Fruit fly (Drosophila melanogaster): ENCODE measurements around the gene CG17294.
A peak's percentile ranks its signal among the peaks of the same experiment; 100 is the strongest.

CG17294 gene

DNA sequence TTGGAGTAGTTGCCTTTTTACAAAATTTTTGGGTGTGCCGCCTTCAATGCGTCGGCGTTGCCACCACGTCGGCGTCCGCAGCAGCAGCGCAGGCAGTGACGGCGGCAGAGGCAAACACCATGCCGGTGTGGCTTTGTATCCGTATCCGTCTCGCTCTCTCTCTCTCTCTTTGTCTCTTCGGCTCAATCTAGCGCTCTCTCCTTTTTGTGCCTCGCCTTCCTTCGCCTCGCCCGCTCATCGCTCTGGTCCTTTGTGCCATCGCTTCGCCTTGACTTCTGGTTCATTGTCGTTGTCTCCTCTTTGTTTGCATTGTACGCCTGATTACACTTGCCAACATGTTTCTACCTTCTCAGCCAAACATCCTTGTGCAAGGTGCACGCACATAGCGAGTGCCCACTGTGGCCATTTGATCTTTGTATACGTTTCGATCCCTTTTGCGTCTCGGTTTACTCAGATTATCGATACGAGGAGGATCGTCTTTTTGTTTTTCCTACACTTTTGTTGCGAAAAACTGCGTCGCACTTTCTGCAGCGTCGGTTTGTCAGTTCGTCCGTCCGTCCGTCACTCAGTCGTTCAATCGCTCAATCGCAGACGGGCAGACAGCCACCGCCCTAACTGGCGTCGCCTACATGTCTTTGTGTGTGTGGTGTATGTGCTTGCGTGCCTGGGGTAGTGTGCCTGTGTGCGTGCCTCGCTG, 39.7 kb downstream of the CG17294 start:
- TF ChIP-seq CG8478 (optimal IDR thresholded peaks at IDR 0.05) (no peak), Dll (optimal IDR thresholded peaks at IDR 0.05) (peak; percentile 53), pan (optimal IDR thresholded peaks at IDR 0.05) (no peak)

DNA sequence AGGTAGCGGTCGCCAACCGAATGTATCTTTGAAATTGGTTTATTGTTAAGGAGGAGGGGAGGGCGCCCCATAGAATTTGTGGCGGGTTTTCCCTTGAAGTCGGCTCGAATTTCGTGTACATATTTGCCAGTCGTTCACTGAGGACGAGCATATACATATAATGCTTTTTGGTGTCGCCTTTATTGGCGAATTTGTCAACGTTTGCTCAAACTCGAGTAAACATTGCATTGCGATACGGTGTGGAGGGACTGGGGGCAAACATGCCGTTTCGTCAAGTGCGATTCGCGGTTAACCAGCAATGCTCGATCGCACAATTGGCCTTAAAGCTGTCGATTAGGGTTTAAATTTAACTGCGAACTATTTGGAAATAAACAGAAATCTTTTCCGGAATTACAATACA, 40.7 kb downstream of the CG17294 start:
- no peak for TF ChIP-seq psq (optimal IDR thresholded peaks at IDR 0.05)
- TF ChIP-seq Dll (optimal IDR thresholded peaks at IDR 0.05) = no peak
- TF ChIP-seq usp (GFP tag; optimal IDR thresholded peaks at IDR 0.05) = no peak
- no peak for TF ChIP-seq pan (optimal IDR thresholded peaks at IDR 0.05)
- TF ChIP-seq EcR (GFP tag; optimal IDR thresholded peaks at IDR 0.05) = no peak
- no peak for TF ChIP-seq CG8478 (optimal IDR thresholded peaks at IDR 0.05)

DNA sequence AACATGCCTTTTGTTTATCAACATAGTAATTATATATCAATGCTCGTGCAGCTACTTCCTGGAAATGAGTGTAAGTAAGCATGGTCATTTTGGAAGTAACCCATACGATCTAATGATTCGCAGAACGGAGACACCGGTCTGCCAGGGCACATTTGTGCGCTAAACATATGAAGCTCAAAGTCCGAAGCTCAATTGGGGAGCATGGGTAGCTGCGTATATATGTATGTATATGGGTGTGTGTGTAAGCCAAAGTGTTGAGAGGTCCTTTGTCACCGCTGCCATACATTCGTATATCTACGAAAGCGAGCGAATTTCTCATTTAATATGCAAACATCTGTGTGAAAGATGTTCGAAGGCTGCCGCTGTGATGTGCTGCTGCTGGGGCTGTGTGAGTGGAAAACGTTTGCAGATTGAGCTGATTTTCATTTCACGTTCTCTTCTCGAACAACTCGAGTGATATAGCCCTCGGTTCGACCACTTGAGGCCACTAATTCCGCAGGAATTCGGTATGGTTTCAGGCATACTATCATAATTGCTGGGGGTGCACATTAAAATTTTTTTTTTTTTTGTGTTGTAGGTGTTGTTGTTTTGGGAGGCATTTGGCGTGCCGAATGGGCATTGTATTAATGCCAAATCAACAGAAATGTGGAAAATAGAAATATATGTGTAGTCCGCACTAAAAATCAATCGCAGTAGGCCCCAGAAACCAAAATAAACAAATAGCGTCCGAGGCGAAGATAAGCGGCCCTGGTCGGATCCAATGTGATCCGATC, 41.5 kb downstream of the CG17294 start:
- TF ChIP-seq psq (optimal IDR thresholded peaks at IDR 0.05) = no peak
- TF ChIP-seq EcR (GFP tag; optimal IDR thresholded peaks at IDR 0.05) = no peak
- no peak for TF ChIP-seq pan (optimal IDR thresholded peaks at IDR 0.05)
- TF ChIP-seq CG8478 (optimal IDR thresholded peaks at IDR 0.05) = no peak
- TF ChIP-seq Dll (optimal IDR thresholded peaks at IDR 0.05) = no peak
- no peak for TF ChIP-seq usp (GFP tag; optimal IDR thresholded peaks at IDR 0.05)

DNA sequence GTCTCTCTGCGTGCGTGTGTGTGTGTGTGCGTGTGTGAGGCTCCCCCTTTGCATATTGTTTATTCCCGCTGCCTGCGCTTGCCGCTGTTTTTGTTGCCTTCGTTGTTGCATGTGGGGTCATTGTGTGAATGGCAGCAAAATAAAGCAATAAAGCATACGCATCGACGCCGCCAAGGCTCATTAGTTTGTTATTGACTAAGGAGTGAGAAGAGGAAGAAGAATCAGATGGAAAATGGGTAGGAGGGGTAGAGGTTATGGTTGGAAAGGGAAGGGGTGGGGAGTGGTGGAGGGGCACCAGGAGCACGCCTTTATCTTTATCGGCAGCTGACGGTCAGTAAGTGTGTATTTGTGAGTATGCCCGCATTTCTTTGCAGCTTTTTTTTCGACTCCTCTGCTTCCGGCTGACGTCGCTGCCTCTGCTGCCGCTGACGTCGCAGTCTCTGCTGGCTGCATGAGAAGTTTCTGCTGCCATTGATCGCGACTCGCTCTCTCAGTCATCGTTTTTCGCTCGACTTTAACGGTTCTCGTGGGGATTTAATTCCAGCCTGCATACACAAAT, 42.6 kb downstream of the CG17294 start:
- TF ChIP-seq psq (optimal IDR thresholded peaks at IDR 0.05) (no peak), usp (GFP tag; optimal IDR thresholded peaks at IDR 0.05) (no peak), EcR (GFP tag; optimal IDR thresholded peaks at IDR 0.05) (peak in 1 of 2 experiments; percentile 51), Dll (optimal IDR thresholded peaks at IDR 0.05) (no peak)

DNA sequence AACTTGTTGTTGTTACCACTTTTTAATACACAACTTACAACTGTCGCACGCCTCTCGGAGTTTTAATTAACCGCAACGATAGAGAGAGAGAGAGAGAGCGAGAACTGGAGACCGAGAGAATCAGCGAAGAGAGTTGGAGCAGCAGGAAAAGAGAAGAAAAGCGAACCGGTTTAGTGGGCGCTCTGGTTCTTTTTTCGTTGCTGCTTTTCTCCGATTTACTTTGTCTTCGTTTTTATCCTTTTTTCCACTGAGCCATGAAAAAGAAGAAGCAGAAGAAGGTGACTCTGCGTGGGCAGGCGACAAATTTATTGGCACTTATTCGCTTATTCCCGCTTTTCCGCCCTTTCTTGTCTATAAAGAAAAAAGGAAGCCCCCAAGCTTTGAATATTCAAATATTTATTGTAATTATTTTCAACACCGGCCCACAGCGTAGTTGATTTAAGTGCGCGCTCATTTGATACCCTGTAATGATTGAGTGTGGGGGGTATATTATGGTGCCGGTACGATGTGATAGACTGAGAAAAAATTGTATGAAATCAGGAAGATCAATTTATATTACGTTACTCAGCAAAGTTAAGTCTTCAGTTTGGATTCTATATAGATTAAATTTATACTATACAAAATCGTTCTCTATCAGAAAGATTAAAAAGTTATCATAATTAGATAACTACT, 43.6 kb downstream of the CG17294 start:
- TF ChIP-seq EcR (GFP tag; optimal IDR thresholded peaks at IDR 0.05) (no peak), pan (optimal IDR thresholded peaks at IDR 0.05) (peak; percentile 58)

DNA sequence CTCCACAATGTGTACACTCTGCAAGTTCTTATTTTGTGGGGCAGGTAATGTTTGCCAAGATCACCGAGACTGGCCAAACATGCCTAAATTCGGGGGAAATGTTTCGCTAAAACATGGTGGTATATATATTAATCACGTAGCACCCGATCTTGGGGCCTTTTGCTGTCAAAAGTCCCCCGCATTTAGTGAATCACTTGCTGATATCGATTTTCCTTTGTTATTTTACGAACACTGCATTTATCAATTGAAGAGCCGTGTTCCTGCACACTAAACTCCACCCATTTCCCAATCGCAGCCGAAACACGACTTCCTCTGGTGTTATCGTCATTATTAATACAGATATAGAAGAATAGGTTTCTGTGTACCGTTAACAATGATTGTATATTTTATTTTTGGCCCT, 44.9 kb downstream of the CG17294 start:
- TF ChIP-seq EcR (GFP tag; optimal IDR thresholded peaks at IDR 0.05) = no peak
- no peak for TF ChIP-seq psq (optimal IDR thresholded peaks at IDR 0.05)
- no peak for TF ChIP-seq usp (GFP tag; optimal IDR thresholded peaks at IDR 0.05)
- TF ChIP-seq CG8478 (optimal IDR thresholded peaks at IDR 0.05) = no peak
- TF ChIP-seq pan (optimal IDR thresholded peaks at IDR 0.05) = no peak
- TF ChIP-seq Dll (optimal IDR thresholded peaks at IDR 0.05) = no peak

DNA sequence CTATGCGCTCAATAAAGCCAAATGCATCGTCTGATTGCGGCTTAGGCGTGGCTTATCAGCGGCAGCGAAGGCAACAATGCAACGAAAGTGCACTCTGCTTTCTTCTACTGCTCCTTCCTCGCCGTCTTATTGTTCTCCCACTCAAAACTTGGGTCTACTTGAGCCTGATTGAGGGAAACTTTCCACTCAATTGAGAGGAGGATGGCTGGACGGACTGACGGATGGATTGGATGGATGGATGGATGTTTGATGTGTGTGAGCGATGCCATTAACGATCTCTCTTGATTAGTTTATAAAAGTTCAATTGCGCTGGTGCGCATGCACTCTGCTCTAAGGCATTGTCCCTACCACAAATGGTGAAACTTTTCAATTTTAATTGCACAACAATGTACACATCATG, 46.2 kb downstream of the CG17294 start:
- no peak for TF ChIP-seq CG8478 (optimal IDR thresholded peaks at IDR 0.05)
- TF ChIP-seq EcR (GFP tag; optimal IDR thresholded peaks at IDR 0.05) = no peak
- TF ChIP-seq psq (optimal IDR thresholded peaks at IDR 0.05) = no peak
- TF ChIP-seq Dll (optimal IDR thresholded peaks at IDR 0.05) = no peak
- no peak for TF ChIP-seq pan (optimal IDR thresholded peaks at IDR 0.05)
- TF ChIP-seq usp (GFP tag; optimal IDR thresholded peaks at IDR 0.05) = no peak

DNA sequence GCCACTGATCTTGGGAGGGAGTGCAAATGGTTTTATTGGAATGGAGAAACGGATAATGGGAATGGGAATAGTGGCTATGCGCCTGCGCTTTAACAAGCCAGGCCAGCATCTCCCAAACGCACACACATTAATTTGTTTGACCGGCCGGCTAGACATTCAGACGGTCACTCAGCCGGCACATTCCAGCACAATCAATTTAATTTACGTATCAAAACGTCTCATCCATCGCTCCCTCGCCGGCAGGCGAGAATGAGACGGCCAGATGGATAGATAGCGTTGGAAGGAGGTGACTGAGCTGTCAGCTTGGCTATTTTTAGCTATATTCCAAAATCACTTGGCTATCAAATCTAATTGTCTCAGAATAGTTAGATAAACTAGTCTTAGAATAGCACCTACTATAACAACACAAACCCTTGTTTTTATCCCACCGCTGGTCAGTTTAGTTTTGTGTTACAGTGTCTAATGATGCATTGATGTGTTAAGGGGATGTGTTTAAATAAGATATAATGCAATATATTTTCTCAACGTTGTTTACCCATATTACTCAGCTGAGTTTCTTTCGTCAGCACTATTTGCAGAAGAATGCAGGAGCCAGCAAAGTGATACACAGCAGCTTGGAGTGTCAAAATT, 46.7 kb downstream of the CG17294 start:
- TF ChIP-seq Dll (optimal IDR thresholded peaks at IDR 0.05) = no peak
- TF ChIP-seq EcR (GFP tag; optimal IDR thresholded peaks at IDR 0.05) = no peak
- no peak for TF ChIP-seq usp (GFP tag; optimal IDR thresholded peaks at IDR 0.05)
- TF ChIP-seq CG8478 (optimal IDR thresholded peaks at IDR 0.05) = no peak
- no peak for TF ChIP-seq psq (optimal IDR thresholded peaks at IDR 0.05)
- no peak for TF ChIP-seq pan (optimal IDR thresholded peaks at IDR 0.05)

DNA sequence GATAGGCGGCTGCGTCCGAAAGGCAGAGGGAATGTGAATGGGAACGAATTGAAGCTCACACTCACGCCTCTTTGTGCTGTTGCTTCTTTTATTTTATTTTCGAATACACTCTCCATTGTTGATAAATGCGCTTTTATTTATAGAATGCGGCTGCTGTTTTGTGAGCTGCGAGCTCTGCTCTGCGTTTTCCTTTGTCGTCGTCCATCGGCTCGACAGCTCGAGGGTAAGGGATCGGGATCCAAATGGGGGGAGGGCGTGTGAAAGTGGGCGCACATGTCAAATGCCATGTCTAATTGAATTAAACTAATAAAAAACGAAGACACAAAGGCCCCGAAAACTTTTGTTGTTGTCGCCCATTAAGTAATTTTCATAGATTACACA, 47.2 kb downstream of the CG17294 start:
- no peak for TF ChIP-seq CG8478 (optimal IDR thresholded peaks at IDR 0.05)
- no peak for TF ChIP-seq usp (GFP tag; optimal IDR thresholded peaks at IDR 0.05)
- no peak for TF ChIP-seq pan (optimal IDR thresholded peaks at IDR 0.05)
- TF ChIP-seq EcR (GFP tag; optimal IDR thresholded peaks at IDR 0.05) = peak in 1 of 2 experiments; percentile 1

DNA sequence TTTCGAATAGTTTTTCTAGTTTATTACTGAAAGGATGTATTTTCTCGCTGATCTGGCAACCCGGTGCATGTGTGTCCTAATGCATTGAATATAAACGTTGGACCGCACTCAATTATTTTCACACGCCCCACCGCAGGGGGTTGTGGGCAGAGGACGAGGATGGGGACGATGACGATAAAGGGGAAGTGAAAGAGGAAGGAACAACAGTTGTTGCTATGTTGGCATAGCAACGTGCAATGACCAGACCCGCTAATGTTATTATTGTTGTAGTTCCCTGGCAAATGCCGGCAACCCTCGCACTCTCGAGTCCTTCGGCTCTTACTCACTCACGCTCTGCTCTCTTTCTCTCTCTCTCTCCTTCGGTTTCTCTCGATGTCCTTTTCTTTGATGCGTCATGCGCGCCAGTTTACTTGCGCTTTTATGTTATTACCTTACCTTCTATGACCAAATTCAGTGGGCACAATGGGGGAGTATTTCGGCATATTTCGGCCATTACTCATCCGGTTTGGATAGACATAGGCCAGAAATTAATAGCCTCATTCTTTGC, 47.9 kb downstream of the CG17294 start:
- no peak for TF ChIP-seq usp (GFP tag; optimal IDR thresholded peaks at IDR 0.05)
- TF ChIP-seq CG8478 (optimal IDR thresholded peaks at IDR 0.05) = no peak
- TF ChIP-seq psq (optimal IDR thresholded peaks at IDR 0.05) = no peak
- no peak for TF ChIP-seq EcR (GFP tag; optimal IDR thresholded peaks at IDR 0.05)

DNA sequence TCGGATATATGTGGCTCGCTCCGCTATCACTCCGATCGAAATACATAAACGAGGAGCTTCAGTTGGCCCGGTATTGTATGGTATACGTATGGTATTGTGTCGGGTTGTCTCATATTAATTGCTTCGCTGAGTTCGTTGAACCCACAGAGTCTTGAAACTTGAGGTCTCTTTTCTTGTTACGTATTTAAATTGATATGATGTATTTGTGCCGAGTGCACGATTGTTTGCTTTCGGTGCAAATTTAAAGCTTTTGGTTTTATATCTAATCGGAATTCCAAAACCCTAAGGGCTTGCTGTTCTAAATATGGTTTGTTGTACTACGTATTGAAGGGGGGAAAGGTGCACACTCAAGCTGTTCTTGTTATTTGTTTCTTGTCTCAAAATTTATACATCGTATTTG, 48.4 kb downstream of the CG17294 start:
- peak in 1 of 2 experiments; percentile 20 for TF ChIP-seq EcR (GFP tag; optimal IDR thresholded peaks at IDR 0.05)
- no peak for TF ChIP-seq CG8478 (optimal IDR thresholded peaks at IDR 0.05)

All from whole organism.